Fruit fly (Drosophila melanogaster): ENCODE measurements around the gene CG13693.

CG13693 gene

dm6 chr2L:207129-207813, 25.0 kb upstream of the CG13693 start, which contains the start of the genes Tbc1d15-17 and CG11617 (continued):
- peak; percentile 94 for TF ChIP-seq gfzf (GFP tag; optimal IDR thresholded peaks at IDR 0.05)
- TF ChIP-seq exex (tag; optimal IDR thresholded peaks at IDR 0.05) = no peak
- TF ChIP-seq CG6683 (GFP tag; optimal IDR thresholded peaks at IDR 0.05) = no peak
- no peak for TF ChIP-seq wek (GFP tag; optimal IDR thresholded peaks at IDR 0.05)
- TF ChIP-seq phol (tag; optimal IDR thresholded peaks at IDR 0.05) = peak; percentile 56
- no peak for TF ChIP-seq CG12219 (GFP tag; optimal IDR thresholded peaks at IDR 0.05)
- TF ChIP-seq gsb (GFP tag; IDR thresholded peaks at IDR 0.05) = no peak
- TF ChIP-seq HLH4C (GFP tag; IDR thresholded peaks at IDR 0.05; ENCODE audit: partially characterized antibody) = no peak
- TF ChIP-seq CG7928 (GFP tag; optimal IDR thresholded peaks at IDR 0.05) = no peak
- no peak for TF ChIP-seq wor (GFP tag; IDR thresholded peaks at IDR 0.05)
- no peak for TF ChIP-seq HHEX (GFP tag; optimal IDR thresholded peaks at IDR 0.05)
- TF ChIP-seq Sry-β (GFP tag; optimal IDR thresholded peaks at IDR 0.05) = no peak
- TF ChIP-seq Nf-YC (tag; optimal IDR thresholded peaks at IDR 0.05) = no peak
- no peak for TF ChIP-seq CG2712 (tag; optimal IDR thresholded peaks at IDR 0.05)
- no peak for TF ChIP-seq CG2129 (GFP tag; IDR thresholded peaks at IDR 0.05; ENCODE audit: partially characterized antibody)
- TF ChIP-seq lmd (GFP tag; IDR thresholded peaks at IDR 0.05) = no peak
- TF ChIP-seq zf30C (GFP tag; optimal IDR thresholded peaks at IDR 0.05) = no peak
- no peak for TF ChIP-seq CG12071 (GFP tag; optimal IDR thresholded peaks at IDR 0.05)
- TF ChIP-seq CG14441 (GFP tag; IDR thresholded peaks at IDR 0.05) = no peak
- no peak for TF ChIP-seq Hr3 (GFP tag; optimal IDR thresholded peaks at IDR 0.05)
- peak; percentile 27; the same call in 1 of the 2 replicates for TF ChIP-seq slbo (GFP tag; IDR thresholded peaks at IDR 0.05)
- TF ChIP-seq fd3F (GFP tag; optimal IDR thresholded peaks at IDR 0.05) = no peak
- TF ChIP-seq CG14710 (tag; optimal IDR thresholded peaks at IDR 0.05) = peak; percentile 63
- no peak for TF ChIP-seq fd96Cb (tag; optimal IDR thresholded peaks at IDR 0.05)
- TF ChIP-seq CoRest (tag; optimal IDR thresholded peaks at IDR 0.05) = no peak
- no peak for TF ChIP-seq lbe (GFP tag; optimal IDR thresholded peaks at IDR 0.05)
- no peak for TF ChIP-seq unpg (GFP tag; optimal IDR thresholded peaks at IDR 0.05)
- TF ChIP-seq bab2 (GFP tag; optimal IDR thresholded peaks at IDR 0.05) = no peak
- TF ChIP-seq CG4282 (GFP tag; optimal IDR thresholded peaks at IDR 0.05) = no peak
- TF ChIP-seq CHES-1-like (GFP tag; optimal IDR thresholded peaks at IDR 0.05) = peak; percentile 64
- TF ChIP-seq Neu2 (GFP tag; optimal IDR thresholded peaks at IDR 0.05; ENCODE audit: borderline replicate concordance) = no peak
- TF ChIP-seq E2f1 (GFP tag; IDR thresholded peaks at IDR 0.05) = no peak
- TF ChIP-seq rib (GFP tag; IDR thresholded peaks at IDR 0.05) = no peak
- no peak for TF ChIP-seq trh (GFP tag; optimal IDR thresholded peaks at IDR 0.05)
- no peak for TF ChIP-seq dan (GFP tag; IDR thresholded peaks at IDR 0.05)
- no peak for TF ChIP-seq sens-2 (GFP tag; IDR thresholded peaks at IDR 0.05)
- no peak for TF ChIP-seq CG7556 (GFP tag; optimal IDR thresholded peaks at IDR 0.05)
- no peak for TF ChIP-seq CG8388 (GFP tag; optimal IDR thresholded peaks at IDR 0.05)
- TF ChIP-seq CG12659 (GFP tag; optimal IDR thresholded peaks at IDR 0.05) = peak; percentile 84
- no peak for TF ChIP-seq CG9876 (GFP tag; optimal IDR thresholded peaks at IDR 0.05)
- TF ChIP-seq CG42726 (GFP tag; IDR thresholded peaks at IDR 0.05; ENCODE audit: partially characterized antibody) = 0 out of 2 replicates have a peak, but pooled peaks have one; percentile 41
- TF ChIP-seq MTF-1 (GFP tag; optimal IDR thresholded peaks at IDR 0.05; ENCODE audit: borderline replicate concordance) = no peak
- TF ChIP-seq PHDP (tag; optimal IDR thresholded peaks at IDR 0.05) = no peak
- no peak for TF ChIP-seq CG13775 (GFP tag; optimal IDR thresholded peaks at IDR 0.05)
- TF ChIP-seq Dref (GFP tag; IDR thresholded peaks at IDR 0.05) = peak; percentile 46
- TF ChIP-seq eyg (GFP tag; optimal IDR thresholded peaks at IDR 0.05) = no peak
- peak; percentile 42 for TF ChIP-seq nmo (GFP tag; optimal IDR thresholded peaks at IDR 0.05)
- TF ChIP-seq CG15514 (GFP tag; optimal IDR thresholded peaks at IDR 0.05) = peak; percentile 75
- no peak for TF ChIP-seq CG10979 (tag; optimal IDR thresholded peaks at IDR 0.05)

Data from whole organism, embryonic.